Worm (Caenorhabditis elegans): ENCODE measurements around the gene lin-37.

DNA sequence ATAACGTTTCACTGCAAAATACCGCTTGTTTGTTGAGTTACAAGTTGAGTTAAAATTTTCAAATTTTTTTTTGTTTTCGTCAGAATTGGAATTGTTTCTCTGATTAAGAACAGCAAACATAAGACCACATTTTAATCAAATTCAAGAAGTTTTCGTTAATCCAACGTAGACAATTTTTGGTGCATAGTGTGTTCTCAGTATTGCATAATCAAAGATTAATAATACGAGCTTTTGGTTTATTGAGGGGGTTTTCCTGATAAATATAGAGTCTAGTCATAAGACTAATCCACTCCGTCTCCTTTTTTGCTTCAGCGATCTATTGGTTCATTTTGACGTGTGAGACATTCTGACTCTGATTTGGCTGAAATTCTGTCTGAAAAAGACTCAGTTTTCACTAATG, 22.8 kb upstream of the lin-37 start, which contains the start of gene nhr-9:
- TF ChIP-seq lsy-2 (tag; optimal IDR thresholded peaks at IDR 0.05) (no peak), blmp-1 (tag; optimal IDR thresholded peaks at IDR 0.05) (no peak), M03D4.4 (tag; optimal IDR thresholded peaks at IDR 0.05) (no peak), pha-4 (tag; optimal IDR thresholded peaks at IDR 0.05) (no peak), nhr-28 (tag; optimal IDR thresholded peaks at IDR 0.05) (no peak), snpc-4 (tag; optimal IDR thresholded peaks at IDR 0.05) (no peak), nhr-76 (tag; optimal IDR thresholded peaks at IDR 0.05) (no peak), ceh-83 (GFP tag; optimal IDR thresholded peaks at IDR 0.05) (no peak), ham-2 (GFP tag; optimal IDR thresholded peaks at IDR 0.05) (no peak), lin-13 (tag; optimal IDR thresholded peaks at IDR 0.05) (no peak)

Data from whole organism, mixed stage, embryonic.